Worm (Caenorhabditis elegans) whole organism, late embryonic: ENCODE data around the gene F34D6.1.

Experiments
- ceh-48 ChIP-seq: sonication (generic microtip); optimal IDR thresholded peaks from 2 replicates; lab custom pipeline; 2016; ENCODE audit warnings: missing genetic modification characterization, inconsistent platforms, missing compliant biosample characterization
- hlh-8 ChIP-seq: sonication (generic microtip); optimal IDR thresholded peaks from 2 replicates; lab custom pipeline; 2016; ENCODE audit warnings: missing genotype, missing genetic modification characterization, missing compliant biosample characterization
- nfya-1 ChIP-seq: sonication (generic microtip); optimal IDR thresholded peaks from 2 replicates; lab custom pipeline; 2017; ENCODE audit warnings: missing genetic modification characterization, mild to moderate bottlenecking, missing compliant biosample characterization, antibody characterized with exemption, moderate library complexity
- sox-2 ChIP-seq: fragments of 200-800 bp; sonication (Bioruptor generic); IDR thresholded peaks from 2 replicates; pipeline ENCODE4 v1.3.6; 2022; ENCODE audit warnings: missing genetic modification reagents, missing genetic modification characterization, missing compliant biosample characterization
- tbx-2 ChIP-seq: sonication (generic microtip); optimal IDR thresholded peaks from 2 replicates; lab custom pipeline; 2016; ENCODE audit warnings: missing genetic modification characterization, missing compliant biosample characterization

ce11 chrII:2681118-2681517 lies at the start of gene F34D6.1:
- TF ChIP-seq tbx-2 (no peak), ceh-48 (no peak), sox-2 (GFP tag; lab: Robert Waterston, UW) (no peak), nfya-1 (tag; lab: Kevin White, UChicago) (no peak), hlh-8 (tag; lab: Kevin White, UChicago) (no peak)
